Worm (Caenorhabditis elegans): Measurements from ENCODE around the gene npa-1.

ce11 chrV:7111276-7111675 lies 35.7 kb downstream of the npa-1 start:
- TF ChIP-seq him-1 (tag; optimal IDR thresholded peaks at IDR 0.05) (no peak), dao-5 (tag; optimal IDR thresholded peaks at IDR 0.05) (no peak), W03F9.2 (tag; optimal IDR thresholded peaks at IDR 0.05) (no peak)

Measured in whole organism, L4/young adult.